Worm (Caenorhabditis elegans): ENCODE results near the gene Y110A2AL.4.
A peak's percentile ranks its signal among the peaks of the same experiment; 100 is the strongest.

Y110A2AL.4 gene

ce11 chrII:2861385-2862099, 22.4 kb downstream of the Y110A2AL.4 start (continued):
- TF ChIP-seq lag-1 (GFP tag; IDR thresholded peaks at IDR 0.05) (no peak), rpc-1 (optimal IDR thresholded peaks at IDR 0.05) (peak; percentile 63), rpc-1 (tag; optimal IDR thresholded peaks at IDR 0.05) (peak; percentile 78), F37B4.10 (GFP tag; IDR thresholded peaks at IDR 0.05) (no peak), zim-3 (tag; optimal IDR thresholded peaks at IDR 0.05) (no peak), ztf-26 (tag; optimal IDR thresholded peaks at IDR 0.05) (no peak), F57C9.4 (tag; optimal IDR thresholded peaks at IDR 0.05) (no peak), B0035.1 (tag; optimal IDR thresholded peaks at IDR 0.05) (no peak), hsf-1 (GFP tag; IDR thresholded peaks at IDR 0.05) (no peak), ztf-25 (GFP tag; IDR thresholded peaks at IDR 0.05) (peak; percentile 46; the same call in 1 of the 2 replicates), C06A6.2 (GFP tag; conservative IDR thresholded peaks at IDR 0.05) (no peak), rcor-1 (GFP tag; IDR thresholded peaks at IDR 0.05) (peak; percentile 39; the same call in 1 of the 2 replicates), sea-2 (GFP tag; IDR thresholded peaks at IDR 0.05) (no peak), F39B2.1 (GFP tag; IDR thresholded peaks at IDR 0.05) (no peak), egrh-3 (GFP tag; IDR thresholded peaks at IDR 0.05) (peak; percentile 77), hlh-26 (GFP tag; conservative IDR thresholded peaks at IDR 0.05) (no peak), B0261.1 (tag; optimal IDR thresholded peaks at IDR 0.05) (peak; percentile 83), xnd-1 (tag; optimal IDR thresholded peaks at IDR 0.05) (no peak), C17E4.6 (GFP tag; IDR thresholded peaks at IDR 0.05) (no peak), F57A8.1 (GFP tag; optimal IDR thresholded peaks at IDR 0.05) (no peak), dpff-1 (tag; optimal IDR thresholded peaks at IDR 0.05) (no peak), atf-7 (tag; optimal IDR thresholded peaks at IDR 0.05) (no peak), egl-18 (GFP tag; IDR thresholded peaks at IDR 0.05) (no peak), ama-1 (optimal IDR thresholded peaks at IDR 0.05) (no peak), ama-1 (GFP tag; optimal IDR thresholded peaks at IDR 0.05) (peak in 1 of 2 experiments; percentile 7), tbx-9 (tag; optimal IDR thresholded peaks at IDR 0.05; ENCODE audit: borderline replicate concordance) (no peak), B0019.2 (GFP tag; conservative IDR thresholded peaks at IDR 0.05) (no peak), ztf-22 (GFP tag; optimal IDR thresholded peaks at IDR 0.05) (no peak), Y79H2A.3 (GFP tag; conservative IDR thresholded peaks at IDR 0.05) (no peak), lin-40 (tag; optimal IDR thresholded peaks at IDR 0.05) (no peak), ztf-6 (GFP tag; IDR thresholded peaks at IDR 0.05) (no peak), Y95B8A.8 (GFP tag; IDR thresholded peaks at IDR 0.05) (peak; percentile 26; the same call in 1 of the 2 replicates), unc-130 (GFP tag; optimal IDR thresholded peaks at IDR 0.05) (no peak), Y67H2A.10 (GFP tag; conservative IDR thresholded peaks at IDR 0.05) (no peak), chd-7 (tag; optimal IDR thresholded peaks at IDR 0.05) (peak; percentile 33), Y53F4B.3 (GFP tag; IDR thresholded peaks at IDR 0.05) (no peak), F52B5.7 (tag; optimal IDR thresholded peaks at IDR 0.05) (peak; percentile 48), lin-26 (GFP tag; IDR thresholded peaks at IDR 0.05) (peak; percentile 42; the same call in 1 of the 2 replicates), let-607 (tag; optimal IDR thresholded peaks at IDR 0.05) (peak in 1 of 2 experiments; percentile 11), ceh-40 (GFP tag; IDR thresholded peaks at IDR 0.05) (no peak), ceh-58 (GFP tag; IDR thresholded peaks at IDR 0.05) (no peak), athp-1 (tag; optimal IDR thresholded peaks at IDR 0.05) (peak; percentile 3), hmg-20 (GFP tag; IDR thresholded peaks at IDR 0.05) (no peak), snpc-1.1 (tag; optimal IDR thresholded peaks at IDR 0.05; ENCODE audit: insufficient read depth) (peak; percentile 4), K12H6.12 (tag; optimal IDR thresholded peaks at IDR 0.05) (no peak), lsy-27 (tag; optimal IDR thresholded peaks at IDR 0.05; ENCODE audit: borderline replicate concordance, insufficient read depth) (no peak), hrde-1 (tag; optimal IDR thresholded peaks at IDR 0.05; ENCODE audit: borderline replicate concordance) (no peak), B0336.3 (GFP tag; IDR thresholded peaks at IDR 0.05) (peak; percentile 56; the same call in 1 of the 2 replicates)

Data from whole organism, young adult.